Fruit fly (Drosophila melanogaster) whole organism, wandering third instar larva: Measurements from ENCODE around the gene GV1.
A peak's percentile ranks its signal among the peaks of the same experiment; 100 is the strongest.

ENCODE experiments used
- CG32264 ChIP-seq: fragments of 200-800 bp; sonication (Bioruptor generic); optimal IDR thresholded peaks from 2 replicates; lab custom pipeline; 2016; ENCODE audit warnings: missing biosample characterization, missing genetic modification characterization
- CG9705 ChIP-seq: fragments of 200-800 bp; sonication (Bioruptor generic); optimal IDR thresholded peaks from 2 replicates; lab custom pipeline; 2018; ENCODE audit warnings: missing biosample characterization, mild to moderate bottlenecking, missing genetic modification characterization
- CrebA ChIP-seq: fragments of 200-800 bp; sonication (Bioruptor generic); optimal IDR thresholded peaks from 2 replicates; lab custom pipeline; 2016; ENCODE audit warnings: missing biosample characterization, mild to moderate bottlenecking, missing genetic modification characterization, borderline replicate concordance
- Dfd ChIP-seq: fragments of >200 bp; optimal IDR thresholded peaks from 2 replicates; lab custom pipeline; 2017; ENCODE audit warnings: missing biosample characterization, missing genetic modification characterization
- Dif ChIP-seq: fragments of 200-275, 200-300 bp; sonication (Bioruptor generic); optimal IDR thresholded peaks from 2 replicates; lab custom pipeline; 2018; ENCODE audit warnings: missing biosample characterization, missing genetic modification characterization; ENCODE audit not compliant: partially characterized antibody
- GATAd ChIP-seq: sonication (Bioruptor generic); optimal IDR thresholded peaks from 2 replicates; lab custom pipeline; 2016; ENCODE audit warnings: missing biosample characterization, missing genetic modification characterization
- HLH106 ChIP-seq: fragments of 200-800 bp; optimal IDR thresholded peaks from 3 replicates; lab custom pipeline; 2019; ENCODE audit warnings: missing biosample characterization, mild to moderate bottlenecking, missing genetic modification characterization, moderate library complexity
- Hnf4 ChIP-seq: fragments of 200-800 bp; sonication (Bioruptor generic); optimal IDR thresholded peaks from 2 replicates; lab custom pipeline; 2016; ENCODE audit warnings: missing biosample characterization, mild to moderate bottlenecking, missing genetic modification characterization
- Hr78 ChIP-seq: fragments of >200 bp; optimal IDR thresholded peaks from 2 replicates; lab custom pipeline; 2017; ENCODE audit warnings: missing biosample characterization, missing genetic modification characterization
- Hr83 ChIP-seq: fragments of 200-300 bp; sonication (Bioruptor generic); optimal IDR thresholded peaks from 2 replicates; lab custom pipeline; 2016; ENCODE audit warnings: missing biosample characterization, mild to moderate bottlenecking, missing genetic modification characterization, moderate library complexity; ENCODE audit not compliant: poor library complexity, severe bottlenecking
- Jra ChIP-seq: sonication (Bioruptor generic); optimal IDR thresholded peaks from 2 replicates; lab custom pipeline; 2016; ENCODE audit warnings: missing biosample characterization, missing genetic modification characterization
- Mio ChIP-seq: sonication (Bioruptor generic); optimal IDR thresholded peaks from 2 replicates; lab custom pipeline; 2016; ENCODE audit warnings: missing biosample characterization, missing genetic modification characterization
- N ChIP-seq: fragments of >200 bp; optimal IDR thresholded peaks from 2 replicates; lab custom pipeline; 2018; ENCODE audit warnings: missing biosample characterization, missing external identifiers, missing genetic modification characterization
- OdsH ChIP-seq: fragments of 200-800 bp; sonication (Bioruptor generic); optimal IDR thresholded peaks from 2 replicates; lab custom pipeline; 2016; ENCODE audit warnings: missing biosample characterization, mild to moderate bottlenecking, missing genetic modification characterization
- Rel ChIP-seq, 2 experiments: fragments of 200-800 bp; sonication (Bioruptor generic) in 1 of 2; optimal IDR thresholded peaks; 2 replicates in 1 of 2; 3 replicates in 1 of 2; lab custom pipeline; 2016 to 2019; ENCODE audit warnings: mild to moderate bottlenecking in 2 of 2, missing biosample characterization in 2 of 2, missing genetic modification characterization in 2 of 2, moderate library complexity in 1 of 2
- Vsx2 ChIP-seq: fragments of 200-300, 225-300 bp; sonication (Bioruptor generic); optimal IDR thresholded peaks from 2 replicates; lab custom pipeline; 2018; ENCODE audit warnings: missing biosample characterization, missing genetic modification characterization; ENCODE audit not compliant: partially characterized antibody
- br ChIP-seq: fragments of 200-800 bp; sonication (Bioruptor generic); optimal IDR thresholded peaks from 2 replicates; lab custom pipeline; 2016; ENCODE audit warnings: missing biosample characterization, missing genetic modification characterization
- dl ChIP-seq, 2 experiments: fragments of 175-275, 200-275 bp in 1 of 2; fragments of 200-275 bp in 1 of 2; sonication (Bioruptor generic); optimal IDR thresholded peaks; lab custom pipeline; 2018; ENCODE audit warnings: mild to moderate bottlenecking in 2 of 2, missing biosample characterization in 2 of 2, missing genetic modification characterization in 2 of 2, moderate library complexity in 2 of 2; ENCODE audit not compliant: partially characterized antibody in 2 of 2, insufficient read depth in 1 of 2
- dmrt93B ChIP-seq: fragments of 200-800 bp; sonication (Bioruptor generic); optimal IDR thresholded peaks from 2 replicates; lab custom pipeline; 2018; ENCODE audit warnings: missing biosample characterization, mild to moderate bottlenecking, missing genetic modification characterization
- dsf ChIP-seq: sonication (Bioruptor generic); optimal IDR thresholded peaks from 2 replicates; lab custom pipeline; 2016; ENCODE audit warnings: missing biosample characterization, missing genetic modification characterization, borderline replicate concordance
- ey ChIP-seq: fragments of 200-800 bp; sonication (Bioruptor generic); optimal IDR thresholded peaks from 2 replicates; lab custom pipeline; 2016; ENCODE audit warnings: missing biosample characterization, missing genetic modification characterization
- foxo ChIP-seq, 2 experiments: fragments of 200-800 bp; sonication (Bioruptor generic); optimal IDR thresholded peaks; 2 replicates in 1 of 2; 3 replicates in 1 of 2; lab custom pipeline; 2016 to 2017; ENCODE audit warnings: missing biosample characterization in 2 of 2, missing genetic modification characterization in 2 of 2
- h ChIP-seq: fragments of 200-800 bp; sonication (Bioruptor generic); optimal IDR thresholded peaks from 3 replicates; lab custom pipeline; 2016; ENCODE audit warnings: missing biosample characterization, mild to moderate bottlenecking, missing genetic modification characterization
- jim ChIP-seq: fragments of 175-275, 200-325 bp; sonication (Bioruptor generic); optimal IDR thresholded peaks from 2 replicates; lab custom pipeline; 2016; ENCODE audit warnings: missing biosample characterization, mild to moderate bottlenecking, missing genetic modification characterization
- lola ChIP-seq: fragments of >200 bp; optimal IDR thresholded peaks from 2 replicates; lab custom pipeline; 2017; ENCODE audit warnings: missing biosample characterization, missing genetic modification characterization
- pan ChIP-seq: fragments of >200 bp; optimal IDR thresholded peaks from 2 replicates; lab custom pipeline; 2017
- psq ChIP-seq: fragments of 200-800 bp; sonication (Bioruptor generic); optimal IDR thresholded peaks from 3 replicates; lab custom pipeline; 2017; ENCODE audit warnings: missing biosample characterization, mild to moderate bottlenecking, missing genetic modification characterization, moderate library complexity
- sage ChIP-seq: fragments of 200-800 bp; sonication (Bioruptor generic); optimal IDR thresholded peaks from 2 replicates; lab custom pipeline; 2016; ENCODE audit warnings: missing biosample characterization, mild to moderate bottlenecking, missing genetic modification characterization
- sv ChIP-seq: fragments of 200-800 bp; sonication (Bioruptor generic); optimal IDR thresholded peaks from 3 replicates; lab custom pipeline; 2016; ENCODE audit warnings: missing biosample characterization, missing genetic modification characterization
- tai ChIP-seq: sonication (Bioruptor generic); optimal IDR thresholded peaks from 2 replicates; lab custom pipeline; 2016; ENCODE audit warnings: missing biosample characterization, missing genetic modification characterization
- usp ChIP-seq: fragments of >200 bp; optimal IDR thresholded peaks from 2 replicates; lab custom pipeline; 2017; ENCODE audit warnings: missing biosample characterization, missing genetic modification characterization
- woc ChIP-seq: sonication (Bioruptor generic); optimal IDR thresholded peaks from 2 replicates; lab custom pipeline; 2016; ENCODE audit warnings: missing biosample characterization, mild to moderate bottlenecking, missing genetic modification characterization

GV1 gene

DNA sequence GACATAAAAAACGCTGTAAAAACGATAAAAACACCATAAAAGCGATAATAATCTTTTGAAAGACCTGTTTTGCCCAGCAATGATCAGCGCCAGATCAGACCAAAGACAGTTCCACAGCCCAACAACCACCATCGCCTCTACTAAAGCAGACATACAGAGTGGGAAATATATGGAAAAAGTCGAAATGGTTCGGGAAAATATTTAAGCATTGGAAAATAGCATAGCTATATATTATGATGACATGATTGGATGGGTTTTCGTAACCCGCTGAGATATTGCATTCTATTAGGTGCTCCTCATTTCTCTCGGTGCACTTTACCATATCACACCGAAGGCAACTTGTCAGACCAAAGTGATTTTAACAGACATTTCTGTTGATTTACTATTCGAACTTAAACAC, 1.8 kb upstream of the GV1 start (continued):
- TF ChIP-seq N (GFP tag; lab: Kevin White, UChicago) (no peak), OdsH (GFP tag; lab: Kevin White, UChicago) (peak; percentile 43), jim (GFP tag; lab: Kevin White, UChicago) (no peak), tai (no peak), Jra (GFP tag; lab: Kevin White, UChicago) (no peak), CG9705 (no peak)

dm6 chr3L:1816614-1817013, 6.2 kb downstream of the GV1 start:
- TF ChIP-seq Hr78 (GFP tag; lab: Kevin White, UChicago) = no peak
- TF ChIP-seq OdsH (GFP tag; lab: Kevin White, UChicago) = no peak
- TF ChIP-seq dmrt93B = no peak
- TF ChIP-seq tai = no peak
- TF ChIP-seq sage = no peak
- TF ChIP-seq usp (GFP tag; lab: Kevin White, UChicago) = no peak
- no peak for TF ChIP-seq sv (GFP tag; lab: Kevin White, UChicago)
- no peak for TF ChIP-seq foxo (GFP tag; optimal IDR thresholded peaks at IDR 0.05; lab: Kevin White, UChicago)
- no peak for TF ChIP-seq Rel (GFP tag; optimal IDR thresholded peaks at IDR 0.05; lab: Kevin White, UChicago)
- TF ChIP-seq Rel (tag; optimal IDR thresholded peaks at IDR 0.05; lab: Kevin White, UChicago) = no peak
- TF ChIP-seq ey (GFP tag; lab: Kevin White, UChicago) = no peak
- TF ChIP-seq h = no peak
- TF ChIP-seq Dfd (GFP tag; lab: Kevin White, UChicago) = no peak
- TF ChIP-seq Vsx2 (GFP tag; lab: Kevin White, UChicago) = no peak
- TF ChIP-seq woc (GFP tag; lab: Kevin White, UChicago) = no peak
- no peak for TF ChIP-seq dl (GFP tag; optimal IDR thresholded peaks at IDR 0.05; lab: Kevin White, UChicago; ENCODE audit: insufficient read depth in 1 of 2, partially characterized antibody in 2 of 2)
- no peak for TF ChIP-seq HLH106 (tag; lab: Kevin White, UChicago)
- no peak for TF ChIP-seq pan (lab: Kevin White, UChicago)
- no peak for TF ChIP-seq Hr83 (GFP tag; lab: Kevin White, UChicago)
- no peak for TF ChIP-seq jim (GFP tag; lab: Kevin White, UChicago)

- TF ChIP-seq Hr78 (GFP tag; lab: Kevin White, UChicago) = no peak
- no peak for TF ChIP-seq N (GFP tag; lab: Kevin White, UChicago)
- no peak for TF ChIP-seq psq (GFP tag; lab: Kevin White, UChicago)
- no peak for TF ChIP-seq woc (GFP tag; lab: Kevin White, UChicago)
Observed at dm6 chr3L:1817405-1817804, 7.0 kb downstream of the GV1 start.

DNA sequence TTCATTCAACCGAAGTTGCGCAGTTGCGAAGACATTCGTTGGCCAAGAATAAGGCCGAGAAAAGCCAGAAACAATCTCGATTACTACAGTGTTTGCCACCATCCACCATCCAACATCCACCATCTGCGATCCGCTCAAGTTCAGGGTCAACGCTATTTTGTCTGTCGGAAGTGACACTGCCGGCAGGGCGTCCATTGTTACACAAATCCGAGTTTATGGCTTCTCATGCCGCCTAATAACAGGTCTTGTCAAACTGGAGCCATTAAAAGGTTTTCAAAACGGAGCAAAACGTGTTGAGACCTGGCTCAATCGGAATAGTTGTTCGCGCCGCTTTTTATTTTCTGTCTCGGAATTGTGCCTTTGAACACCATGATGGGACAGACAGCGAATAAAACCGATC, 8.4 kb downstream of the GV1 start:
- no peak for TF ChIP-seq CrebA (GFP tag; lab: Kevin White, UChicago)
- TF ChIP-seq woc (GFP tag; lab: Kevin White, UChicago) = no peak
- TF ChIP-seq GATAd (GFP tag; lab: Kevin White, UChicago) = no peak
- no peak for TF ChIP-seq Jra (GFP tag; lab: Kevin White, UChicago)
- no peak for TF ChIP-seq Dif (GFP tag; lab: Kevin White, UChicago)
- no peak for TF ChIP-seq Hr83 (GFP tag; lab: Kevin White, UChicago)
- TF ChIP-seq tai = no peak
- no peak for TF ChIP-seq dsf (GFP tag; lab: Kevin White, UChicago)
- TF ChIP-seq CG32264 = no peak

- TF ChIP-seq Vsx2 (GFP tag; lab: Kevin White, UChicago) (no peak), sv (GFP tag; lab: Kevin White, UChicago) (no peak), h (no peak), OdsH (GFP tag; lab: Kevin White, UChicago) (no peak), N (GFP tag; lab: Kevin White, UChicago) (no peak), pan (lab: Kevin White, UChicago) (no peak), woc (GFP tag; lab: Kevin White, UChicago) (no peak), Hnf4 (no peak), Mio (no peak), lola (GFP tag; lab: Kevin White, UChicago) (no peak), CG32264 (no peak), Dif (GFP tag; lab: Kevin White, UChicago) (no peak), br (no peak), CrebA (GFP tag; lab: Kevin White, UChicago) (no peak)
- TF ChIP-seq, all 38 proteins: peak for 0
Observed at dm6 chr3L:1821140-1821539, 10.8 kb downstream of the GV1 start.
